Fruit fly (Drosophila melanogaster) whole organism, embryonic: Measurements from ENCODE around the gene CG15012.
A peak's percentile ranks its signal among the peaks of the same experiment; 100 is the strongest.

ENCODE experiments used
- Awh ChIP-seq: fragments of 200-800 bp; sonication (Bioruptor generic); IDR thresholded peaks from 2 replicates; pipeline ENCODE4, ENCODE4 v1.3.6; 2022; ENCODE audit warnings: missing biosample characterization, missing genetic modification characterization
- Blimp-1 ChIP-seq: fragments of 200-800 bp; sonication (Bioruptor generic); optimal IDR thresholded peaks from 3 replicates; lab custom pipeline; 2018; ENCODE audit warnings: missing biosample characterization, missing genetic modification characterization, mild to moderate bottlenecking, moderate library complexity, missing genetic modification reagents
- CG10565 ChIP-seq: fragments of 200-800 bp; sonication (Bioruptor generic); optimal IDR thresholded peaks from 3 replicates; lab custom pipeline; 2016; ENCODE audit warnings: missing biosample characterization, mild to moderate bottlenecking, missing genetic modification characterization
- CG11696 ChIP-seq: fragments of 200-800 bp; sonication (Bioruptor generic); IDR thresholded peaks from 2 replicates; pipeline ENCODE4 v1.3.6; 2022; ENCODE audit warnings: missing biosample characterization, missing genetic modification characterization
- CG11723 ChIP-seq: fragments of 200-800 bp; sonication (Bioruptor generic); optimal IDR thresholded peaks from 2 replicates; lab custom pipeline; 2017; ENCODE audit warnings: missing biosample characterization, mild to moderate bottlenecking, missing genetic modification characterization
- CG13123 ChIP-seq: fragments of 200-800 bp; sonication (Bioruptor generic); optimal IDR thresholded peaks from 2 replicates; lab custom pipeline; 2016; ENCODE audit warnings: missing biosample characterization, missing genetic modification characterization
- CG14050 ChIP-seq: fragments of 200-800 bp; sonication (Bioruptor generic); IDR thresholded peaks from 3 replicates; pipeline ENCODE4 v1.3.6; 2022; ENCODE audit warnings: missing biosample characterization, missing genetic modification characterization
- CG14965 ChIP-seq: fragments of 200-800 bp; sonication (Bioruptor generic); optimal IDR thresholded peaks from 2 replicates; lab custom pipeline; 2016; ENCODE audit warnings: missing biosample characterization, missing genetic modification characterization, borderline replicate concordance
- CG15514 ChIP-seq: fragments of 200-800 bp; sonication (Bioruptor generic); optimal IDR thresholded peaks from 3 replicates; lab custom pipeline; 2017; ENCODE audit warnings: missing biosample characterization, missing genetic modification characterization, mild to moderate bottlenecking, moderate library complexity, missing genetic modification reagents
- CG17186 ChIP-seq: fragments of 200-800 bp; sonication (Bioruptor generic); optimal IDR thresholded peaks from 3 replicates; lab custom pipeline; 2017; ENCODE audit warnings: missing biosample characterization, missing genetic modification reagents, missing genetic modification characterization
- CG17829 ChIP-seq: fragments of 200-800 bp; optimal IDR thresholded peaks from 2 replicates; lab custom pipeline; 2019; ENCODE audit warnings: missing biosample characterization, mild to moderate bottlenecking, missing genetic modification characterization, moderate library complexity
- CG2129 ChIP-seq: fragments of 200-800 bp; sonication (Bioruptor generic); IDR thresholded peaks from 2 replicates; pipeline ENCODE4 v1.3.6; 2022; ENCODE audit warnings: missing biosample characterization, missing genetic modification characterization; ENCODE audit not compliant: partially characterized antibody
- CG2202 ChIP-seq: fragments of 200-800 bp; sonication (Bioruptor generic); optimal IDR thresholded peaks from 2 replicates; lab custom pipeline; 2018; ENCODE audit warnings: missing biosample characterization, mild to moderate bottlenecking, missing genetic modification characterization
- CG30403 ChIP-seq: fragments of 200-800 bp; sonication (Bioruptor generic); optimal IDR thresholded peaks from 3 replicates; lab custom pipeline; 2016; ENCODE audit warnings: missing biosample characterization, missing genetic modification characterization
- CG31365 ChIP-seq: fragments of 200-800 bp; sonication (Bioruptor generic); optimal IDR thresholded peaks from 2 replicates; lab custom pipeline; 2018; ENCODE audit warnings: missing biosample characterization, mild to moderate bottlenecking, missing genetic modification characterization
- CG31388 ChIP-seq: fragments of 200-800 bp; sonication (Bioruptor generic); optimal IDR thresholded peaks from 2 replicates; lab custom pipeline; 2016; ENCODE audit warnings: missing biosample characterization, missing genetic modification characterization
- CG6272 ChIP-seq: fragments of 200-800 bp; sonication (Bioruptor generic); IDR thresholded peaks from 2 replicates; pipeline ENCODE4 v1.3.6; 2022; ENCODE audit warnings: missing biosample characterization, missing genetic modification characterization
- CG7372 ChIP-seq: fragments of 200-800 bp; sonication (Bioruptor generic); IDR thresholded peaks from 2 replicates; pipeline ENCODE4 v1.3.6; 2022; ENCODE audit warnings: missing biosample characterization, missing genetic modification characterization
- Dbx ChIP-seq: fragments of 200-800 bp; sonication (Bioruptor generic); IDR thresholded peaks from 3 replicates; pipeline ENCODE4 v1.3.6; 2022; ENCODE audit warnings: missing biosample characterization, missing genetic modification characterization
- Dfd ChIP-seq, 2 experiments: fragments of >200 bp; optimal IDR thresholded peaks; 2 replicates each; lab custom pipeline; 2017; ENCODE audit warnings: missing biosample characterization in 2 of 2, missing genetic modification characterization in 2 of 2
- Ets65A ChIP-seq: fragments of 200-800 bp; sonication (Bioruptor generic); peaks from one replicate; lab custom pipeline; 2016; ENCODE audit warnings: missing biosample characterization, missing genetic modification characterization
- HHEX ChIP-seq: fragments of 200-800 bp; sonication (Bioruptor generic); optimal IDR thresholded peaks from 3 replicates; lab custom pipeline; 2017; ENCODE audit warnings: missing biosample characterization, mild to moderate bottlenecking, missing genetic modification characterization, missing genetic modification reagents
- Lhr ChIP-seq: fragments of 200-800 bp; sonication (Bioruptor generic); optimal IDR thresholded peaks from 3 replicates; lab custom pipeline; 2017; ENCODE audit warnings: mild to moderate bottlenecking, missing biosample characterization, missing genetic modification reagents, missing genetic modification characterization
- MBD-R2 ChIP-seq: fragments of 200-800 bp; sonication (Bioruptor generic); IDR thresholded peaks from 2 replicates; pipeline ENCODE4 v1.3.6; 2022; ENCODE audit warnings: missing biosample characterization, missing genetic modification characterization
- Oaz ChIP-seq: fragments of 200-800 bp; sonication (Bioruptor generic); IDR thresholded peaks from 2 replicates; pipeline ENCODE4 v1.3.6; 2022; ENCODE audit warnings: missing biosample characterization, missing genetic modification characterization
- TFAM ChIP-seq: fragments of 200-800 bp; sonication (Bioruptor generic); optimal IDR thresholded peaks from 2 replicates; lab custom pipeline; 2017; ENCODE audit warnings: missing biosample characterization, missing genetic modification characterization, inconsistent platforms
- Xrp1 ChIP-seq: fragments of 200-800 bp; sonication (Bioruptor generic); IDR thresholded peaks from 2 replicates; pipeline ENCODE4 v1.3.6; 2022; ENCODE audit warnings: missing biosample characterization, missing genetic modification characterization
- amos ChIP-seq: fragments of 200-800 bp; sonication (Bioruptor generic); IDR thresholded peaks from 2 replicates; pipeline ENCODE4 v1.3.6; 2022; ENCODE audit warnings: missing biosample characterization, missing genetic modification characterization; ENCODE audit not compliant: partially characterized antibody
- aop ChIP-seq: fragments of 200-800 bp; sonication (Bioruptor generic); IDR thresholded peaks from 2 replicates; pipeline ENCODE4 v1.3.6; 2022; ENCODE audit warnings: missing biosample characterization, missing genetic modification characterization
- br ChIP-seq: fragments of >200 bp; optimal IDR thresholded peaks from 2 replicates; lab custom pipeline; 2017
- ci ChIP-seq: fragments of 200-800 bp; sonication (Bioruptor generic); IDR thresholded peaks from 3 replicates; pipeline ENCODE4 v1.3.6; 2022; ENCODE audit warnings: missing biosample characterization, missing genetic modification characterization
- gem ChIP-seq: fragments of 200-800 bp; sonication (Bioruptor generic); optimal IDR thresholded peaks from 2 replicates; lab custom pipeline; 2019; ENCODE audit warnings: missing biosample characterization, mild to moderate bottlenecking, missing genetic modification characterization, moderate library complexity
- grn ChIP-seq: fragments of 200-800 bp; sonication (Bioruptor generic); optimal IDR thresholded peaks from 3 replicates; lab custom pipeline; 2017; ENCODE audit warnings: missing biosample characterization, missing genetic modification characterization
- hb ChIP-seq: fragments of 200-800 bp; sonication (Bioruptor generic); IDR thresholded peaks from 3 replicates; pipeline ENCODE4 v1.3.6; 2022; ENCODE audit warnings: missing biosample characterization, missing genetic modification characterization; ENCODE audit not compliant: partially characterized antibody
- hbn ChIP-seq: fragments of 200-800 bp; sonication (Bioruptor generic); IDR thresholded peaks from 2 replicates; pipeline ENCODE4 v1.3.6; 2022; ENCODE audit warnings: missing biosample characterization, missing genetic modification characterization; ENCODE audit not compliant: partially characterized antibody
- knrl ChIP-seq: fragments of 200-800 bp; sonication (Bioruptor generic); IDR thresholded peaks from 3 replicates; pipeline ENCODE4 v1.3.6; 2022; ENCODE audit warnings: missing biosample characterization, missing genetic modification characterization; ENCODE audit not compliant: partially characterized antibody
- maf-S ChIP-seq: fragments of 200-800 bp; sonication (Bioruptor generic); optimal IDR thresholded peaks from 2 replicates; lab custom pipeline; 2016; ENCODE audit warnings: missing biosample characterization, missing genetic modification characterization
- nerfin-2 ChIP-seq: fragments of 200-800 bp; sonication (Bioruptor generic); IDR thresholded peaks from 2 replicates; pipeline ENCODE4 v1.3.6; 2022; ENCODE audit warnings: missing biosample characterization, missing genetic modification characterization; ENCODE audit not compliant: partially characterized antibody
- nom ChIP-seq: fragments of 200-800 bp; sonication (Bioruptor generic); optimal IDR thresholded peaks from 2 replicates; lab custom pipeline; 2017; ENCODE audit warnings: missing biosample characterization, missing genetic modification characterization, mild to moderate bottlenecking, moderate library complexity, missing genetic modification reagents
- oc ChIP-seq: fragments of 200-800 bp; sonication (Bioruptor generic); optimal IDR thresholded peaks from 2 replicates; lab custom pipeline; 2018; ENCODE audit warnings: missing biosample characterization, mild to moderate bottlenecking, missing genetic modification characterization, moderate library complexity
- repo ChIP-seq: fragments of 200-800 bp; sonication (Bioruptor generic); optimal IDR thresholded peaks from 2 replicates; lab custom pipeline; 2016; ENCODE audit warnings: missing biosample characterization, missing genetic modification characterization
- sens ChIP-seq: fragments of 200-800 bp; sonication (Bioruptor generic); peaks from one replicate; lab custom pipeline; 2016; ENCODE audit warnings: missing biosample characterization, missing genetic modification characterization
- sug ChIP-seq: fragments of 200-800 bp; optimal IDR thresholded peaks from 2 replicates; lab custom pipeline; 2019; ENCODE audit warnings: missing biosample characterization, mild to moderate bottlenecking, missing genetic modification characterization, moderate library complexity
- toy ChIP-seq: fragments of 200-800 bp; sonication (Bioruptor generic); IDR thresholded peaks from 2 replicates; pipeline ENCODE4 v1.3.6; 2022; ENCODE audit warnings: missing biosample characterization, missing genetic modification characterization
- trh ChIP-seq: fragments of 200-800 bp; sonication (Bioruptor generic); optimal IDR thresholded peaks from 2 replicates; lab custom pipeline; 2016; ENCODE audit warnings: missing biosample characterization, missing genetic modification characterization
- vvl ChIP-seq: fragments of 200-800 bp; sonication (Bioruptor generic); IDR thresholded peaks from 2 replicates; pipeline ENCODE4 v1.3.6; 2022; ENCODE audit warnings: missing biosample characterization, missing genetic modification characterization

The CG15012 gene

DNA sequence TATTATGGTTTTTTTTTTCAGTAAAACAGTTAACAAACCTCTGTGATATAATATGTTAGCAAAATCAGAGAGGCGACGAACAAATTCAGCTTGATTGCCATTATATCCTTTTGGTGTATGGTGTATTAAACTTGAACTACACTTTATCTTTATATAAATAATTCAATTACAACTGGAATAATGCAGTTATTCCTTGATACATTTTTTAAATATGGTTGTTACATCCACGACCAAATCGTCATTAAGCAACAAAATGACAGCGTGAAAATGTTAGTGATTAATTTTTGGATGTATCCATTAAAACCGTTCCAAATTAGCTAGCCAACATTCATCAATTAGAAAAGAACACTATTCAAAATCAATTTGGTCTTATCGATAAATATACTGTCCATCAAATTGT, 24.6 kb downstream of the CG15012 start, which contains the start of gene CG33764:
Gene CG33764, minus strand, starts transcription at position 101 of the 400 bp plus-strand sequence.
- TF ChIP-seq CG11723 (GFP tag; lab: Kevin White, UChicago) (no peak), CG15514 (no peak), maf-S (GFP tag; lab: Kevin White, UChicago) (no peak)
- TF ChIP-seq, all 482 proteins: peak for 0

- TF ChIP-seq Dfd (GFP tag; optimal IDR thresholded peaks at IDR 0.05; lab: Kevin White, UChicago), result no peak
- TF ChIP-seq hbn (GFP tag; lab: Robert Waterston, UW), result no peak
- TF ChIP-seq amos (GFP tag; lab: Robert Waterston, UW), result no peak
- no peak for TF ChIP-seq CG30403
- TF ChIP-seq Oaz, result no peak
- no peak for TF ChIP-seq br (lab: Kevin White, UChicago)
- TF ChIP-seq Ets65A (GFP tag; lab: Kevin White, UChicago), result no peak
- TF ChIP-seq TFAM (GFP tag; lab: Kevin White, UChicago), result no peak
- TF ChIP-seq trh, result no peak
- peak; percentile 1 for TF ChIP-seq grn (GFP tag; lab: Kevin White, UChicago)
- TF ChIP-seq aop (GFP tag; lab: Robert Waterston, UW), result no peak
- TF ChIP-seq Awh (GFP tag; lab: Robert Waterston, UW), result 0 out of 2 replicates have a peak, but pooled peaks have one; percentile 54
- peak; percentile 88 for TF ChIP-seq Blimp-1 (GFP tag; lab: Kevin White, UChicago)
- TF ChIP-seq CG17829, result no peak
- no peak for TF ChIP-seq hb (GFP tag; lab: Robert Waterston, UW)
- TF ChIP-seq CG13123 (GFP tag; lab: Kevin White, UChicago), result no peak
Observed at dm6 chr3L:4265836-4266235, 26.2 kb downstream of the CG15012 start.

dm6 chr3L:4264963-4265362, 27.1 kb downstream of the CG15012 start:
- TF ChIP-seq nerfin-2 (0 out of 2 replicates have a peak, but pooled peaks have one; percentile 21), CG14965 (GFP tag; lab: Kevin White, UChicago) (no peak), CG11696 (GFP tag; lab: Robert Waterston, UW) (peak; percentile 69), sens (GFP tag; lab: Kevin White, UChicago) (peak; percentile 6)
- TF ChIP-seq, all 482 proteins: peak for 3

dm6 chr3L:4263502-4263901, 28.5 kb downstream of the CG15012 start, which contains the start of gene CG1273:
Gene CG1273, plus strand, starts transcription at chr3L:4263719.
- no peak for TF ChIP-seq CG7372 (GFP tag; lab: Robert Waterston, UW)
- TF ChIP-seq sug, result peak; percentile 16
- 0 out of 3 replicates have a peak, but pooled peaks have one; percentile 9 for TF ChIP-seq ci
- no peak for TF ChIP-seq CG2202
- TF ChIP-seq TFAM (GFP tag; lab: Kevin White, UChicago), result no peak
- TF ChIP-seq sens (GFP tag; lab: Kevin White, UChicago), result peak; percentile 67
- 0 out of 2 replicates have a peak, but pooled peaks have one; percentile 6 for TF ChIP-seq Xrp1 (GFP tag; lab: Robert Waterston, UW)
- no peak for TF ChIP-seq CG6272
- TF ChIP-seq CG14050 (GFP tag; lab: Robert Waterston, UW), result no peak
- no peak for TF ChIP-seq Dbx
- TF ChIP-seq Lhr (GFP tag; lab: Kevin White, UChicago), result no peak
- TF ChIP-seq CG31365, result no peak
- no peak for TF ChIP-seq hb (GFP tag; lab: Robert Waterston, UW)
- no peak for TF ChIP-seq CG10565 (GFP tag; lab: Kevin White, UChicago)
- no peak for TF ChIP-seq MBD-R2 (GFP tag; lab: Robert Waterston, UW)
- TF ChIP-seq gem (tag; lab: Kevin White, UChicago), result no peak
- TF ChIP-seq Ets65A (GFP tag; lab: Kevin White, UChicago), result no peak
- no peak for TF ChIP-seq HHEX (GFP tag; lab: Kevin White, UChicago)
- TF ChIP-seq nom (GFP tag; lab: Kevin White, UChicago), result no peak
- TF ChIP-seq Blimp-1 (GFP tag; lab: Kevin White, UChicago), result peak; percentile 76
- TF ChIP-seq CG17186 (GFP tag; lab: Kevin White, UChicago), result no peak
- TF ChIP-seq knrl, result peak; percentile 23; the same call in 1 of the 3 replicates
- peak; percentile 55 for TF ChIP-seq oc (tag; lab: Kevin White, UChicago)
- 0 out of 2 replicates have a peak, but pooled peaks have one; percentile 47 for TF ChIP-seq vvl (GFP tag; lab: Robert Waterston, UW)
- no peak for TF ChIP-seq toy
- no peak for TF ChIP-seq CG2129
- no peak for TF ChIP-seq CG31388 (GFP tag; lab: Kevin White, UChicago)
- no peak for TF ChIP-seq repo (GFP tag; lab: Kevin White, UChicago)
